Worm (Caenorhabditis elegans): Measurements from ENCODE around the gene lgc-4.

DNA sequence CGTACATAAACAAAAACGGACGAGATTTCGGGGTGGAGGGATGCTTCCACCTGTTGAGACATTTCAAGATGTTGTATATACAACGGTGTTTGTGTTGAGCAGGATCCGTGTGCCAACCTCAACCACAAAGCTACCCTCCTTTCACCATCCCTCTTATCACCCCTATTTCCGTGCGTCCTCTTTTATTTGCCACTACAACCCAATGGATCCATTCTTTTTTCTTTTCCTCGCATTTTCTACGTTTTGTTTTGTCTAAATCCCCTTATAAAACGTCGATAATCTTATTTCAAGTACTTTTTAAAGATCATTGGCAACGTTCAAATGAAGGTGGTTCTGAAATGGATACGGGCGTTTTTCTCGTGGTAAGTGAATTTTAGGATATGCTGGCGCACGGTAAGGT, 1.2 kb upstream of the lgc-4 start, which contains the start of gene gpa-12:
- no peak for TF ChIP-seq sma-3 (GFP tag; optimal IDR thresholded peaks at IDR 0.05)
- TF ChIP-seq nhr-25 (tag; optimal IDR thresholded peaks at IDR 0.05), result no peak
- no peak for TF ChIP-seq nhr-11 (tag; optimal IDR thresholded peaks at IDR 0.05)
- no peak for TF ChIP-seq snpc-4 (tag; optimal IDR thresholded peaks at IDR 0.05)
- TF ChIP-seq C34F6.9 (tag; optimal IDR thresholded peaks at IDR 0.05), result no peak
- TF ChIP-seq unc-39 (tag; optimal IDR thresholded peaks at IDR 0.05), result no peak

All from whole organism, L2 larva.